Fruit fly (Drosophila melanogaster): ENCODE results near the gene app.

The app gene

dm6 chr3L:12267332-12267914, 782 bp upstream of the app start, which contains the start of gene CG32100:
TSS of gene CG32100 (plus strand) at chr3L:12267528.
- TF ChIP-seq CG13204 (GFP tag; optimal IDR thresholded peaks at IDR 0.05) (no peak), EcR (GFP tag; optimal IDR thresholded peaks at IDR 0.05) (peak; percentile 92), gl (tag; optimal IDR thresholded peaks at IDR 0.05) (no peak), CG4496 (GFP tag; IDR thresholded peaks at IDR 0.05) (no peak)

- TF ChIP-seq CG8301 (tag; optimal IDR thresholded peaks at IDR 0.05) = peak; percentile 74
- TF ChIP-seq rn (GFP tag; IDR thresholded peaks at IDR 0.05) = peak; percentile 46; the same call in 1 of the 2 replicates
- TF ChIP-seq CG17806 (tag; optimal IDR thresholded peaks at IDR 0.05) = peak; percentile 51
- peak; percentile 40 for TF ChIP-seq EcR (GFP tag; optimal IDR thresholded peaks at IDR 0.05)
- no peak for TF ChIP-seq CG10348 (GFP tag; IDR thresholded peaks at IDR 0.05)
- TF ChIP-seq fd96Ca (GFP tag; IDR thresholded peaks at IDR 0.05) = peak; percentile 69
- TF ChIP-seq CG9948 (tag; optimal IDR thresholded peaks at IDR 0.05) = peak; percentile 18
- TF ChIP-seq CG32121 (GFP tag; IDR thresholded peaks at IDR 0.05) = peak; percentile 76
- peak; percentile 62 for TF ChIP-seq CG34367 (tag; optimal IDR thresholded peaks at IDR 0.05)
- peak; percentile 68 for TF ChIP-seq CG15710 (tag; optimal IDR thresholded peaks at IDR 0.05)
- peak; percentile 31 for TF ChIP-seq D1 (tag; optimal IDR thresholded peaks at IDR 0.05)
- TF ChIP-seq Ets98B (GFP tag; IDR thresholded peaks at IDR 0.05) = peak; percentile 79
- peak; percentile 90 for TF ChIP-seq CG4496 (GFP tag; IDR thresholded peaks at IDR 0.05)
- peak; percentile 75 for TF ChIP-seq CG14655 (GFP tag; optimal IDR thresholded peaks at IDR 0.05)
- peak; percentile 55 for TF ChIP-seq CG8159 (tag; optimal IDR thresholded peaks at IDR 0.05)
- no peak for TF ChIP-seq Snoo (tag; optimal IDR thresholded peaks at IDR 0.05)
- TF ChIP-seq Pif1A (GFP tag; optimal IDR thresholded peaks at IDR 0.05) = peak; percentile 61
- peak; percentile 69 for TF ChIP-seq CG13204 (GFP tag; optimal IDR thresholded peaks at IDR 0.05)
- TF ChIP-seq CG12605 (GFP tag; IDR thresholded peaks at IDR 0.05) = peak; percentile 95
- peak; percentile 63 for TF ChIP-seq Pif1B (GFP tag; optimal IDR thresholded peaks at IDR 0.05)
- TF ChIP-seq gl (tag; optimal IDR thresholded peaks at IDR 0.05) = peak; percentile 84
Measured at dm6 chr3L:12265526-12266342, 907 bp downstream of the app start.

dm6 chr3L:12258698-12259097, 7.9 kb downstream of the app start:
- TF ChIP-seq CG13204 (GFP tag; optimal IDR thresholded peaks at IDR 0.05) = no peak
- TF ChIP-seq EcR (GFP tag; optimal IDR thresholded peaks at IDR 0.05) = peak; percentile 51
- TF ChIP-seq CG15710 (tag; optimal IDR thresholded peaks at IDR 0.05) = no peak

dm6 chr3L:12227219-12227618, 39.4 kb downstream of the app start:
- TF ChIP-seq CG13204 (GFP tag; optimal IDR thresholded peaks at IDR 0.05) (no peak), CG12605 (GFP tag; IDR thresholded peaks at IDR 0.05) (no peak), CG8159 (tag; optimal IDR thresholded peaks at IDR 0.05) (no peak), gl (tag; optimal IDR thresholded peaks at IDR 0.05) (no peak), CG4496 (GFP tag; IDR thresholded peaks at IDR 0.05) (no peak), CG9948 (tag; optimal IDR thresholded peaks at IDR 0.05) (no peak), Snoo (tag; optimal IDR thresholded peaks at IDR 0.05) (no peak)

dm6 chr3L:12223635-12224016, 43.0 kb downstream of the app start:
- TF ChIP-seq fd96Ca (GFP tag; IDR thresholded peaks at IDR 0.05) (no peak), CG4496 (GFP tag; IDR thresholded peaks at IDR 0.05) (no peak), Pif1A (GFP tag; optimal IDR thresholded peaks at IDR 0.05) (no peak), CG15710 (tag; optimal IDR thresholded peaks at IDR 0.05) (no peak), EcR (GFP tag; optimal IDR thresholded peaks at IDR 0.05) (no peak), CG14655 (GFP tag; optimal IDR thresholded peaks at IDR 0.05) (peak; percentile 39), CG32121 (GFP tag; IDR thresholded peaks at IDR 0.05) (no peak)

dm6 chr3L:12222945-12223634, 43.6 kb downstream of the app start:
- no peak for TF ChIP-seq CG8301 (tag; optimal IDR thresholded peaks at IDR 0.05)
- TF ChIP-seq CG17806 (tag; optimal IDR thresholded peaks at IDR 0.05) = no peak
- TF ChIP-seq CG34367 (tag; optimal IDR thresholded peaks at IDR 0.05) = no peak
- TF ChIP-seq CG4496 (GFP tag; IDR thresholded peaks at IDR 0.05) = peak; percentile 31; the same call in 2 of the 3 replicates
- TF ChIP-seq EcR (GFP tag; optimal IDR thresholded peaks at IDR 0.05) = no peak
- TF ChIP-seq D1 (tag; optimal IDR thresholded peaks at IDR 0.05) = no peak
- TF ChIP-seq Ets98B (GFP tag; IDR thresholded peaks at IDR 0.05) = peak; percentile 47
- TF ChIP-seq CG12605 (GFP tag; IDR thresholded peaks at IDR 0.05) = peak; percentile 73
- no peak for TF ChIP-seq CG13204 (GFP tag; optimal IDR thresholded peaks at IDR 0.05)
- TF ChIP-seq rn (GFP tag; IDR thresholded peaks at IDR 0.05) = no peak
- TF ChIP-seq CG32121 (GFP tag; IDR thresholded peaks at IDR 0.05) = peak; percentile 9; the same call in 1 of the 2 replicates
- TF ChIP-seq CG8159 (tag; optimal IDR thresholded peaks at IDR 0.05) = no peak
- no peak for TF ChIP-seq Pif1B (GFP tag; optimal IDR thresholded peaks at IDR 0.05)
- TF ChIP-seq Pif1A (GFP tag; optimal IDR thresholded peaks at IDR 0.05) = no peak
- TF ChIP-seq CG15710 (tag; optimal IDR thresholded peaks at IDR 0.05) = no peak
